Worm (Caenorhabditis elegans) whole organism, young adult: ENCODE data around the gene bbs-5.
A peak's percentile ranks its signal among the peaks of the same experiment; 100 is the strongest.

Experiments
- C17E4.6 ChIP-seq: fragments of 200-800 bp; sonication (Bioruptor generic); IDR thresholded peaks from 2 replicates; pipeline ENCODE4 v1.3.6; 2022; ENCODE audit warnings: missing genetic modification reagents, missing genetic modification characterization, missing compliant biosample characterization
- F10E7.11 ChIP-seq: sonication (generic microtip); optimal IDR thresholded peaks from 2 replicates; lab custom pipeline; 2017; ENCODE audit warnings: mild to moderate bottlenecking, missing genetic modification characterization, moderate library complexity, missing compliant biosample characterization
- F22D6.2 ChIP-seq: sonication (generic microtip); optimal IDR thresholded peaks from 2 replicates; lab custom pipeline; 2016; ENCODE audit warnings: mild to moderate bottlenecking, missing genetic modification characterization, missing compliant biosample characterization
- F23B12.7 ChIP-seq: sonication (generic microtip); optimal IDR thresholded peaks from 2 replicates; lab custom pipeline; 2017; ENCODE audit warnings: missing genetic modification characterization, mild to moderate bottlenecking, missing compliant biosample characterization, antibody characterized with exemption, moderate library complexity; ENCODE audit not compliant: insufficient read depth
- F49E8.2 ChIP-seq: sonication (generic microtip); optimal IDR thresholded peaks from 3 replicates; lab custom pipeline; 2017; ENCODE audit warnings: missing genetic modification characterization, mild to moderate bottlenecking, missing compliant biosample characterization, antibody characterized with exemption, moderate library complexity; ENCODE audit not compliant: insufficient read depth
- F57C9.4 ChIP-seq: sonication (generic microtip); optimal IDR thresholded peaks from 2 replicates; lab custom pipeline; 2017; ENCODE audit warnings: mild to moderate bottlenecking, missing genetic modification characterization, missing compliant biosample characterization
- T07F8.4 ChIP-seq: sonication (generic microtip); optimal IDR thresholded peaks from 2 replicates; lab custom pipeline; 2016; ENCODE audit warnings: mild to moderate bottlenecking, missing genetic modification characterization, moderate library complexity, missing compliant biosample characterization
- T26A5.8 ChIP-seq: sonication (generic microtip); optimal IDR thresholded peaks from 2 replicates; lab custom pipeline; 2016; ENCODE audit warnings: missing genetic modification characterization, missing compliant biosample characterization
- Y67H2A.10 ChIP-seq: fragments of 200-800 bp; sonication (Bioruptor generic); conservative IDR thresholded peaks from 2 replicates; pipeline ENCODE4 v1.3.6; 2022; ENCODE audit warnings: missing genetic modification reagents, missing genetic modification characterization, missing compliant biosample characterization
- Y95B8A.8 ChIP-seq: fragments of 200-800 bp; sonication (Bioruptor generic); IDR thresholded peaks from 2 replicates; pipeline ENCODE4 v1.3.6; 2022; ENCODE audit warnings: missing genetic modification reagents, missing genetic modification characterization, missing compliant biosample characterization
- ZK185.1 ChIP-seq: sonication (generic microtip); optimal IDR thresholded peaks from 2 replicates; lab custom pipeline; 2016; ENCODE audit warnings: mild to moderate bottlenecking, missing genetic modification characterization, missing compliant biosample characterization; ENCODE audit not compliant: poor library complexity, severe bottlenecking
- ama-1 ChIP-seq, 3 experiments: fragments of 150-350 bp in 1 of 3; sonication (generic microtip) in 2 of 3; optimal IDR thresholded peaks; 2 replicates each; lab custom pipeline; 2014 to 2018; ENCODE audit warnings: missing biosample characterization in 2 of 3, missing genetic modification characterization in 2 of 3, missing genetic modification reagents in 2 of 3
- atf-7 ChIP-seq: sonication (generic microtip); optimal IDR thresholded peaks from 2 replicates; lab custom pipeline; 2017; ENCODE audit warnings: mild to moderate bottlenecking, missing genetic modification characterization, missing compliant biosample characterization
- attf-6 ChIP-seq: fragments of 200-800 bp; sonication (Bioruptor generic); IDR thresholded peaks from 2 replicates; pipeline ENCODE4 v1.3.6; 2022; ENCODE audit warnings: missing genetic modification reagents, missing genetic modification characterization, missing compliant biosample characterization
- bed-2 ChIP-seq: fragments of 200-800 bp; sonication (Bioruptor generic); IDR thresholded peaks from 2 replicates; pipeline ENCODE4 v1.3.6; 2022; ENCODE audit warnings: missing genetic modification reagents, missing genetic modification characterization, missing compliant biosample characterization
- ccch-3 ChIP-seq: fragments of 200-800 bp; sonication (Bioruptor generic); optimal IDR thresholded peaks from 2 replicates; lab custom pipeline; 2018; ENCODE audit warnings: mild to moderate bottlenecking, missing genetic modification characterization, missing compliant biosample characterization
- cebp-1 ChIP-seq, 2 experiments: fragments of 200-800 bp in 1 of 2; sonication (Bioruptor generic) in 1 of 2; sonication (generic microtip) in 1 of 2; IDR thresholded peaks in 1 of 2; optimal IDR thresholded peaks in 1 of 2; 2 replicates each; pipeline versions ENCODE4 v1.3.6 to Lab custom; 2017 to 2022; ENCODE audit warnings: missing compliant biosample characterization in 2 of 2, missing genetic modification characterization in 2 of 2, mild to moderate bottlenecking in 1 of 2, missing genetic modification reagents in 1 of 2, moderate library complexity in 1 of 2
- ceh-27 ChIP-seq: fragments of 200-800 bp; sonication (Bioruptor generic); optimal IDR thresholded peaks from 2 replicates; lab custom pipeline; 2018; ENCODE audit warnings: mild to moderate bottlenecking, missing genetic modification characterization, moderate library complexity, missing compliant biosample characterization
- ceh-40 ChIP-seq: fragments of 200-800 bp; sonication (Bioruptor generic); IDR thresholded peaks from 2 replicates; pipeline ENCODE4 v1.3.6; 2022; ENCODE audit warnings: missing genetic modification characterization, missing compliant biosample characterization
- ceh-79 ChIP-seq: sonication (generic microtip); optimal IDR thresholded peaks from 2 replicates; lab custom pipeline; 2017; ENCODE audit warnings: mild to moderate bottlenecking, missing genetic modification characterization, missing compliant biosample characterization
- ceh-91 ChIP-seq: fragments of 200-800 bp; sonication (Bioruptor generic); IDR thresholded peaks from 2 replicates; pipeline ENCODE4 v1.3.6; 2022; ENCODE audit warnings: missing genetic modification reagents, missing genetic modification characterization, missing compliant biosample characterization
- chd-7 ChIP-seq: sonication (generic microtip); optimal IDR thresholded peaks from 2 replicates; lab custom pipeline; 2016; ENCODE audit warnings: mild to moderate bottlenecking, missing genetic modification characterization, moderate library complexity, missing compliant biosample characterization
- die-1 ChIP-seq: sonication (generic microtip); optimal IDR thresholded peaks from 2 replicates; lab custom pipeline; 2016; ENCODE audit warnings: missing genotype, mild to moderate bottlenecking, missing genetic modification characterization, missing compliant biosample characterization
- dox-1 ChIP-seq: fragments of 200-800 bp; sonication (Bioruptor generic); IDR thresholded peaks from 2 replicates; pipeline ENCODE4 v1.3.6; 2022; ENCODE audit warnings: missing genetic modification reagents, missing genetic modification characterization, missing compliant biosample characterization
- egl-18 ChIP-seq: fragments of 200-800 bp; sonication (Bioruptor generic); IDR thresholded peaks from 2 replicates; pipeline ENCODE4 v1.3.6; 2022; ENCODE audit warnings: missing genetic modification reagents, missing genetic modification characterization, missing compliant biosample characterization
- egl-44 ChIP-seq: fragments of 200-800 bp; sonication (Bioruptor generic); IDR thresholded peaks from 2 replicates; pipeline ENCODE4 v1.3.6; 2022; ENCODE audit warnings: missing genetic modification reagents, missing genetic modification characterization, missing compliant biosample characterization
- ets-4 ChIP-seq: fragments of 200-800 bp; sonication (Bioruptor generic); optimal IDR thresholded peaks from 2 replicates; lab custom pipeline; 2018; ENCODE audit warnings: mild to moderate bottlenecking, missing genetic modification characterization, missing compliant biosample characterization
- gei-17 ChIP-seq: fragments of 200-800 bp; sonication (Bioruptor generic); optimal IDR thresholded peaks from 2 replicates; lab custom pipeline; 2018; ENCODE audit warnings: mild to moderate bottlenecking, missing genetic modification characterization, missing compliant biosample characterization
- hlh-12 ChIP-seq: sonication (generic microtip); optimal IDR thresholded peaks from 2 replicates; lab custom pipeline; 2016; ENCODE audit warnings: missing genetic modification characterization, missing compliant biosample characterization
- hlh-26 ChIP-seq: fragments of 200-800 bp; sonication (Bioruptor generic); conservative IDR thresholded peaks from 2 replicates; pipeline ENCODE4 v1.3.6; 2022; ENCODE audit warnings: missing genetic modification reagents, missing genetic modification characterization, missing compliant biosample characterization
- hsf-1 ChIP-seq: fragments of 200-800 bp; sonication (Bioruptor generic); IDR thresholded peaks from 2 replicates; pipeline ENCODE4 v1.3.6; 2022; ENCODE audit warnings: missing genetic modification reagents, missing genetic modification characterization, missing compliant biosample characterization
- let-607 ChIP-seq, 2 experiments: fragments of 200-800 bp in 1 of 2; sonication (Bioruptor generic) in 1 of 2; sonication (generic microtip) in 1 of 2; optimal IDR thresholded peaks; 2 replicates each; lab custom pipeline; 2016 to 2018; ENCODE audit warnings: mild to moderate bottlenecking in 2 of 2, missing compliant biosample characterization in 2 of 2, missing genetic modification characterization in 2 of 2, moderate library complexity in 2 of 2, missing genotype in 1 of 2
- lin-54 ChIP-seq: fragments of 200-800 bp; sonication (Bioruptor generic); optimal IDR thresholded peaks from 2 replicates; lab custom pipeline; 2018; ENCODE audit warnings: mild to moderate bottlenecking, missing genetic modification characterization, missing compliant biosample characterization
- lsl-1 ChIP-seq: fragments of 200-800 bp; sonication (Bioruptor generic); optimal IDR thresholded peaks from 2 replicates; lab custom pipeline; 2018; ENCODE audit warnings: mild to moderate bottlenecking, missing genetic modification characterization, moderate library complexity, missing compliant biosample characterization
- madf-10 ChIP-seq: sonication (generic microtip); optimal IDR thresholded peaks from 2 replicates; lab custom pipeline; 2016; ENCODE audit warnings: mild to moderate bottlenecking, missing genetic modification characterization, missing compliant biosample characterization
- madf-6 ChIP-seq: fragments of 200-800 bp; sonication (Bioruptor generic); IDR thresholded peaks from 2 replicates; pipeline ENCODE4 v1.3.6; 2022; ENCODE audit warnings: missing genetic modification reagents, missing genetic modification characterization, missing compliant biosample characterization
- madf-8 ChIP-seq: fragments of 200-800 bp; sonication (Bioruptor generic); conservative IDR thresholded peaks from 2 replicates; pipeline ENCODE4 v1.3.6; 2022; ENCODE audit warnings: missing genetic modification reagents, missing genetic modification characterization, missing compliant biosample characterization
- mcd-1 ChIP-seq: fragments of 200-800 bp; sonication (Bioruptor generic); IDR thresholded peaks from 2 replicates; pipeline ENCODE4 v1.3.6; 2022; ENCODE audit warnings: missing genetic modification reagents, missing genetic modification characterization, missing compliant biosample characterization
- nfyb-1 ChIP-seq: fragments of 200-800 bp; sonication (Bioruptor generic); IDR thresholded peaks from 2 replicates; pipeline ENCODE4 v1.3.6; 2022; ENCODE audit warnings: missing genetic modification reagents, missing genetic modification characterization, missing compliant biosample characterization
- nhr-27 ChIP-seq: fragments of 200-800 bp; sonication (Bioruptor generic); optimal IDR thresholded peaks from 2 replicates; lab custom pipeline; 2018; ENCODE audit warnings: mild to moderate bottlenecking, missing genetic modification characterization, moderate library complexity, missing compliant biosample characterization
- nhr-80 ChIP-seq: sonication (generic microtip); optimal IDR thresholded peaks from 2 replicates; lab custom pipeline; 2016; ENCODE audit warnings: missing genetic modification characterization, missing compliant biosample characterization
- nhr-90 ChIP-seq: sonication (generic microtip); optimal IDR thresholded peaks from 2 replicates; lab custom pipeline; 2016; ENCODE audit warnings: missing genotype, mild to moderate bottlenecking, missing genetic modification characterization, missing compliant biosample characterization
- pha-4 ChIP-seq: fragments of 150-350 bp; sonication (generic microtip); optimal IDR thresholded peaks from 2 replicates; lab custom pipeline; 2014; ENCODE audit warnings: missing biosample characterization, missing genetic modification reagents, missing genetic modification characterization
- sdz-38 ChIP-seq: sonication (generic microtip); optimal IDR thresholded peaks from 2 replicates; lab custom pipeline; 2016; ENCODE audit warnings: missing genotype, missing genetic modification characterization, missing compliant biosample characterization
- somi-1 ChIP-seq: fragments of 200-800 bp; sonication (Bioruptor generic); optimal IDR thresholded peaks from 2 replicates; lab custom pipeline; 2018; ENCODE audit warnings: mild to moderate bottlenecking, missing genetic modification characterization, missing compliant biosample characterization
- tbx-9 ChIP-seq: sonication (generic microtip); optimal IDR thresholded peaks from 2 replicates; lab custom pipeline; 2016; ENCODE audit warnings: borderline replicate concordance, missing genetic modification characterization, inconsistent platforms, missing compliant biosample characterization
- unc-130 ChIP-seq: sonication (generic microtip); optimal IDR thresholded peaks from 2 replicates; lab custom pipeline; 2016; ENCODE audit warnings: missing genetic modification reagents, missing genetic modification characterization, missing compliant biosample characterization
- zfh-2 ChIP-seq: fragments of 200-800 bp; sonication (Bioruptor generic); conservative IDR thresholded peaks from 2 replicates; pipeline ENCODE4 v1.3.6; 2022; ENCODE audit warnings: missing genetic modification reagents, missing genetic modification characterization, missing compliant biosample characterization

Gene bbs-5

ce11 chrIII:10209703-10210102, 51.9 kb downstream of the bbs-5 start, which contains the start of gene T20G5.9 (continued):
- TF ChIP-seq egl-18 (GFP tag; lab: Robert Waterston, UW) (no peak), die-1 (tag; lab: Kevin White, UChicago) (no peak), F23B12.7 (tag; lab: Kevin White, UChicago) (no peak), T26A5.8 (no peak), somi-1 (no peak), cebp-1 (GFP tag; IDR thresholded peaks at IDR 0.05; lab: Robert Waterston, UW) (no peak), cebp-1 (tag; optimal IDR thresholded peaks at IDR 0.05; lab: Kevin White, UChicago) (no peak), ceh-91 (peak; percentile 49; the same call in 1 of the 2 replicates), ets-4 (GFP tag; lab: Kevin White, UChicago) (no peak), sdz-38 (tag; lab: Kevin White, UChicago) (no peak), tbx-9 (no peak), ccch-3 (GFP tag; lab: Kevin White, UChicago) (no peak), hsf-1 (GFP tag; lab: Robert Waterston, UW) (0 out of 2 replicates have a peak, but pooled peaks have one; percentile 29), F22D6.2 (tag; lab: Kevin White, UChicago) (no peak), madf-10 (tag; lab: Kevin White, UChicago) (no peak), madf-8 (GFP tag; lab: Robert Waterston, UW) (peak; percentile 72), nhr-27 (tag; lab: Kevin White, UChicago) (no peak), hlh-12 (tag; lab: Kevin White, UChicago) (no peak), C17E4.6 (GFP tag; lab: Robert Waterston, UW) (no peak), mcd-1 (GFP tag; lab: Robert Waterston, UW) (0 out of 2 replicates have a peak, but pooled peaks have one; percentile 25), zfh-2 (no peak), unc-130 (no peak), ama-1 (optimal IDR thresholded peaks at IDR 0.05; lab: Kevin White, UChicago) (peak; percentile 31), ama-1 (GFP tag; optimal IDR thresholded peaks at IDR 0.05; lab: Kevin White, UChicago) (peak in 1 of 2 experiments; percentile 19), F49E8.2 (no peak), ceh-27 (GFP tag; lab: Kevin White, UChicago) (no peak), hlh-26 (GFP tag; lab: Robert Waterston, UW) (no peak), dox-1 (GFP tag; lab: Robert Waterston, UW) (no peak), let-607 (tag; optimal IDR thresholded peaks at IDR 0.05; lab: Kevin White, UChicago) (no peak), attf-6 (GFP tag; lab: Robert Waterston, UW) (no peak), chd-7 (peak; percentile 44), F57C9.4 (tag; lab: Kevin White, UChicago) (no peak), T07F8.4 (tag; lab: Kevin White, UChicago) (no peak), Y67H2A.10 (GFP tag; lab: Robert Waterston, UW) (no peak), nhr-90 (tag; lab: Kevin White, UChicago) (no peak), ZK185.1 (no peak), nfyb-1 (GFP tag; lab: Robert Waterston, UW) (0 out of 2 replicates have a peak, but pooled peaks have one; percentile 49), bed-2 (GFP tag; lab: Robert Waterston, UW) (no peak), ceh-40 (GFP tag; lab: Robert Waterston, UW) (no peak), madf-6 (peak; percentile 87), atf-7 (tag; lab: Kevin White, UChicago) (no peak), egl-44 (no peak), lin-54 (GFP tag; lab: Kevin White, UChicago) (peak; percentile 9), F10E7.11 (tag; lab: Kevin White, UChicago) (no peak), ceh-79 (no peak), gei-17 (GFP tag; lab: Kevin White, UChicago) (no peak), lsl-1 (GFP tag; lab: Kevin White, UChicago) (no peak), Y95B8A.8 (GFP tag; lab: Robert Waterston, UW) (no peak), nhr-80 (tag; lab: Kevin White, UChicago) (no peak), pha-4 (tag; lab: Kevin White, UChicago) (no peak)
